Fruit fly (Drosophila melanogaster) whole organism, larva: Measurements from ENCODE around the gene Dmtn.

Experiments used
- noc ChIP-seq: fragments of 200-800 bp; sonication (Bioruptor generic); optimal IDR thresholded peaks from 3 replicates; lab custom pipeline; 2019; ENCODE audit warnings: missing biosample characterization, mild to moderate bottlenecking, missing genetic modification characterization, moderate library complexity

The Dmtn gene

dm6 chr3R:6423128-6423527 lies 17.4 kb upstream of the Dmtn start:
- TF ChIP-seq noc = peak; percentile 11

dm6 chr3R:6421712-6422141 lies 16.0 kb upstream of the Dmtn start:
- TF ChIP-seq noc = no peak

- no peak for TF ChIP-seq noc
Measured at dm6 chr3R:6421263-6421662, 15.6 kb upstream of the Dmtn start.

dm6 chr3R:6419942-6420341 lies 14.2 kb upstream of the Dmtn start:
- no peak for TF ChIP-seq noc

dm6 chr3R:6419103-6419502 lies 13.4 kb upstream of the Dmtn start:
- no peak for TF ChIP-seq noc

dm6 chr3R:6416242-6416641 lies 10.5 kb upstream of the Dmtn start:
- peak; percentile 33 for TF ChIP-seq noc

- TF ChIP-seq noc = no peak
Measured at dm6 chr3R:6414439-6415344, 9.0 kb upstream of the Dmtn start.

- TF ChIP-seq noc = no peak
Measured at dm6 chr3R:6413771-6414438, 8.2 kb upstream of the Dmtn start.

- TF ChIP-seq noc = no peak
Measured at dm6 chr3R:6411454-6412204, 5.9 kb upstream of the Dmtn start.

- peak; percentile 97 for TF ChIP-seq noc
Measured at dm6 chr3R:6410412-6411225, 4.9 kb upstream of the Dmtn start.

- no peak for TF ChIP-seq noc
Measured at dm6 chr3R:6409153-6409571, 3.5 kb upstream of the Dmtn start.

- no peak for TF ChIP-seq noc
Measured at dm6 chr3R:6408467-6408866, 2.8 kb upstream of the Dmtn start.

dm6 chr3R:6407544-6407943 lies 1.8 kb upstream of the Dmtn start:
- TF ChIP-seq noc = no peak

- no peak for TF ChIP-seq noc
Measured at dm6 chr3R:6406566-6407098, 937 bp upstream of the Dmtn start, which contains the start of gene gpp. TSS of gene gpp (plus strand) at chr3R:6406855.

dm6 chr3R:6405239-6405638 lies 456 bp downstream of the Dmtn start:
- no peak for TF ChIP-seq noc

- peak; percentile 51 for TF ChIP-seq noc
Measured at dm6 chr3R:6404174-6404573, 1.5 kb downstream of the Dmtn start.
